Worm (Caenorhabditis elegans) whole organism, L4 larva: ENCODE results near the gene srxa-5.

Source experiments
- R02D3.7 ChIP-seq: fragments of 150-350 bp; sonication (generic microtip); optimal IDR thresholded peaks from 3 replicates; lab custom pipeline; 2014; ENCODE audit warnings: missing biosample characterization, missing genetic modification characterization
- dve-1 ChIP-seq: sonication (generic microtip); optimal IDR thresholded peaks from 2 replicates; lab custom pipeline; 2017; ENCODE audit warnings: antibody characterized with exemption, mild to moderate bottlenecking, missing genetic modification characterization, missing compliant biosample characterization; ENCODE audit not compliant: insufficient read depth
- hlh-30 ChIP-seq: sonication (generic microtip); optimal IDR thresholded peaks from 2 replicates; lab custom pipeline; 2017; ENCODE audit warnings: antibody characterized with exemption, mild to moderate bottlenecking, missing genetic modification characterization, missing compliant biosample characterization; ENCODE audit not compliant: insufficient read depth
- madf-9 ChIP-seq: fragments of 200-800 bp; sonication (Bioruptor generic); conservative IDR thresholded peaks from 2 replicates; pipeline ENCODE4 v1.3.6; 2022; ENCODE audit warnings: missing genetic modification reagents, missing genetic modification characterization, missing compliant biosample characterization
- mdl-1 ChIP-seq, 2 experiments: fragments of 150-350 bp in 1 of 2; sonication (generic microtip) in 1 of 2; optimal IDR thresholded peaks; 2 replicates each; lab custom pipeline; 2014 to 2017; ENCODE audit warnings: missing biosample characterization in 2 of 2, missing genetic modification characterization in 2 of 2
- mep-1 ChIP-seq: fragments of 150-350 bp; sonication (generic microtip); optimal IDR thresholded peaks from 3 replicates; lab custom pipeline; 2014; ENCODE audit warnings: missing biosample characterization, missing genetic modification characterization
- mxl-2 ChIP-seq: fragments of 200-800 bp; sonication (Bioruptor generic); conservative IDR thresholded peaks from 2 replicates; pipeline ENCODE4 v1.3.6; 2022; ENCODE audit warnings: missing genetic modification reagents, missing genetic modification characterization, missing compliant biosample characterization
- nhr-25 ChIP-seq: sonication (generic microtip); optimal IDR thresholded peaks from 2 replicates; lab custom pipeline; 2017; ENCODE audit warnings: missing genetic modification characterization, mild to moderate bottlenecking, missing compliant biosample characterization, antibody characterized with exemption, moderate library complexity, borderline replicate concordance; ENCODE audit not compliant: insufficient read depth
- nhr-76 ChIP-seq: fragments of 150-350 bp; optimal IDR thresholded peaks from 2 replicates; lab custom pipeline; 2014; ENCODE audit warnings: missing biosample characterization, missing genetic modification characterization
- php-3 ChIP-seq: fragments of 200-800 bp; sonication (Bioruptor generic); IDR thresholded peaks from 2 replicates; pipeline ENCODE4 v1.3.6; 2022; ENCODE audit warnings: missing genetic modification reagents, missing genetic modification characterization, missing compliant biosample characterization
- spr-3 ChIP-seq: fragments of 200-800 bp; sonication (Bioruptor generic); optimal IDR thresholded peaks from 2 replicates; lab custom pipeline; 2018; ENCODE audit warnings: mild to moderate bottlenecking, missing genetic modification characterization, missing compliant biosample characterization
- zag-1 ChIP-seq: fragments of 150-350 bp; optimal IDR thresholded peaks from 2 replicates; lab custom pipeline; 2014; ENCODE audit warnings: missing biosample characterization, missing genetic modification characterization
- ztf-11 ChIP-seq: fragments of 150-350 bp; optimal IDR thresholded peaks from 2 replicates; lab custom pipeline; 2014; ENCODE audit warnings: missing biosample characterization, missing genetic modification characterization

DNA sequence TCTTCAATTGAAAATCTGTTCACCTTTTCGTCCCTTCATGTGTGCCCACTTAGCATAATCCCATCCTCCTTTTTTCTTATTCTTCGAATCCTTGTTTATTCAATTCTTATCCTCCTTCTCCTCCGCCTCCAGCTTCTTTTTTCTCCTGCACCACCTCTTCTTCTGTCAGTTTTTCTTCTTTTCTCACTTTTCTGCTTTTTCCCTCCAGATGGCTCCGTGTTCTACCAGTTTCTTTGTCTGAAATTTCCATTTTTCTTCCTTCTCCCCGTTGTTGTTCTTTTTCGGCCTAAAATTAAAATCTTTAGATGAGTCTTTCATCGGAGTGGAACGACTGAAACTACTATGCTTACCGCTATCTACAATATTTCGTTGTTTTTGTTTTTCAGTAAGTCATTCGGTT lies 48.8 kb downstream of the srxa-5 start, which contains the start of gene acr-21:
- TF ChIP-seq mxl-2 (GFP tag; lab: Robert Waterston, UW) = no peak
- TF ChIP-seq spr-3 (GFP tag; lab: Kevin White, UChicago) = no peak
- no peak for TF ChIP-seq R02D3.7 (tag; lab: Kevin White, UChicago)
- TF ChIP-seq nhr-76 (tag; lab: Kevin White, UChicago) = no peak
- TF ChIP-seq hlh-30 (tag; lab: Kevin White, UChicago) = no peak
- TF ChIP-seq zag-1 = no peak
- no peak for TF ChIP-seq nhr-25 (tag; lab: Kevin White, UChicago)
- no peak for TF ChIP-seq ztf-11 (tag; lab: Kevin White, UChicago)
- no peak for TF ChIP-seq mdl-1 (tag; optimal IDR thresholded peaks at IDR 0.05; lab: Kevin White, UChicago)
- TF ChIP-seq php-3 (GFP tag; lab: Robert Waterston, UW) = no peak
- TF ChIP-seq dve-1 (tag; lab: Kevin White, UChicago) = no peak
- no peak for TF ChIP-seq madf-9 (GFP tag; lab: Robert Waterston, UW)
- no peak for TF ChIP-seq mep-1 (tag; lab: Kevin White, UChicago)
